Fruit fly (Drosophila melanogaster): Measurements from ENCODE around the gene Tasp1.
A peak's percentile ranks its signal among the peaks of the same experiment; 100 is the strongest.

dm6 chr3L:16131264-16132066 lies 44.1 kb upstream of the Tasp1 start, which contains the start of the genes Trs20 and elg1:
- peak; percentile 34 for TF ChIP-seq CG8632 (GFP tag; optimal IDR thresholded peaks at IDR 0.05)
- no peak for TF ChIP-seq fd59A (GFP tag; optimal IDR thresholded peaks at IDR 0.05)
- peak in 1 of 2 experiments; percentile 62 for TF ChIP-seq ss (GFP tag; optimal IDR thresholded peaks at IDR 0.05)
- peak; percentile 23; the same call in 1 of the 2 replicates for TF ChIP-seq Gug (GFP tag; IDR thresholded peaks at IDR 0.05)
- no peak for TF ChIP-seq CG6808 (GFP tag; optimal IDR thresholded peaks at IDR 0.05)
- no peak for TF ChIP-seq achi (GFP tag; optimal IDR thresholded peaks at IDR 0.05)
- peak; percentile 31 for TF ChIP-seq CG6854 (GFP tag; optimal IDR thresholded peaks at IDR 0.05)
- TF ChIP-seq Ets96B (tag; optimal IDR thresholded peaks at IDR 0.05), result peak; percentile 47
- TF ChIP-seq CG9139 (GFP tag; optimal IDR thresholded peaks at IDR 0.05), result no peak
- TF ChIP-seq CG31627 (GFP tag; optimal IDR thresholded peaks at IDR 0.05), result peak; percentile 13
- TF ChIP-seq CG7368 (GFP tag; optimal IDR thresholded peaks at IDR 0.05), result no peak
- no peak for TF ChIP-seq CG10669 (GFP tag; optimal IDR thresholded peaks at IDR 0.05)
- no peak for TF ChIP-seq CG15336 (GFP tag; IDR thresholded peaks at IDR 0.05)
